Worm (Caenorhabditis elegans) whole organism, L3 larva: ENCODE results near the gene nhr-28.

Source experiments
- R02D3.7 ChIP-seq: fragments of 150-350 bp; optimal IDR thresholded peaks from 2 replicates; lab custom pipeline; 2014; ENCODE audit warnings: missing biosample characterization, missing genetic modification characterization
- ceh-16 ChIP-seq: sonication (generic microtip); optimal IDR thresholded peaks from 2 replicates; lab custom pipeline; 2017; ENCODE audit warnings: missing biosample characterization, missing genetic modification characterization
- elt-1 ChIP-seq: fragments of 150-350 bp; optimal IDR thresholded peaks from 2 replicates; lab custom pipeline; 2014; ENCODE audit warnings: missing biosample characterization, missing genetic modification characterization
- fkh-10 ChIP-seq: sonication (generic microtip); optimal IDR thresholded peaks from 2 replicates; lab custom pipeline; 2017; ENCODE audit warnings: missing biosample characterization, missing genetic modification reagents, missing genetic modification characterization
- jun-1 ChIP-seq: fragments of 150-350 bp; optimal IDR thresholded peaks from 2 replicates; lab custom pipeline; 2014; ENCODE audit warnings: missing biosample characterization, missing genetic modification reagents, missing genetic modification characterization
- lin-39 ChIP-seq: fragments of 150-350 bp; optimal IDR thresholded peaks from 2 replicates; lab custom pipeline; 2018; ENCODE audit warnings: missing biosample characterization, missing genetic modification reagents, missing genetic modification characterization
- nhr-11 ChIP-seq: fragments of 150-350 bp; optimal IDR thresholded peaks from 2 replicates; lab custom pipeline; 2014; ENCODE audit warnings: missing biosample characterization, missing genetic modification characterization
- unc-62 ChIP-seq: fragments of 150-350 bp; sonication (generic microtip); optimal IDR thresholded peaks from 4 replicates; lab custom pipeline; 2014; ENCODE audit warnings: missing biosample characterization, missing genetic modification reagents, missing genetic modification characterization
- ztf-11 ChIP-seq: fragments of 150-350 bp; optimal IDR thresholded peaks from 2 replicates; lab custom pipeline; 2014; ENCODE audit warnings: missing biosample characterization, missing genetic modification characterization

ce11 chrX:16387206-16387605 lies 32.4 kb downstream of the nhr-28 start:
- TF ChIP-seq R02D3.7: no peak
- no peak for TF ChIP-seq unc-62
- no peak for TF ChIP-seq elt-1 (tag; lab: Kevin White, UChicago)
- TF ChIP-seq ceh-16 (tag; lab: Kevin White, UChicago): no peak
- TF ChIP-seq ztf-11 (tag; lab: Kevin White, UChicago): no peak
- no peak for TF ChIP-seq nhr-11
- no peak for TF ChIP-seq lin-39 (tag; lab: Kevin White, UChicago)
- no peak for TF ChIP-seq fkh-10
- no peak for TF ChIP-seq jun-1 (tag; lab: Kevin White, UChicago)
